Fruit fly (Drosophila melanogaster): ENCODE results near the gene CG5895.
A peak's percentile ranks its signal among the peaks of the same experiment; 100 is the strongest.

The CG5895 gene

DNA sequence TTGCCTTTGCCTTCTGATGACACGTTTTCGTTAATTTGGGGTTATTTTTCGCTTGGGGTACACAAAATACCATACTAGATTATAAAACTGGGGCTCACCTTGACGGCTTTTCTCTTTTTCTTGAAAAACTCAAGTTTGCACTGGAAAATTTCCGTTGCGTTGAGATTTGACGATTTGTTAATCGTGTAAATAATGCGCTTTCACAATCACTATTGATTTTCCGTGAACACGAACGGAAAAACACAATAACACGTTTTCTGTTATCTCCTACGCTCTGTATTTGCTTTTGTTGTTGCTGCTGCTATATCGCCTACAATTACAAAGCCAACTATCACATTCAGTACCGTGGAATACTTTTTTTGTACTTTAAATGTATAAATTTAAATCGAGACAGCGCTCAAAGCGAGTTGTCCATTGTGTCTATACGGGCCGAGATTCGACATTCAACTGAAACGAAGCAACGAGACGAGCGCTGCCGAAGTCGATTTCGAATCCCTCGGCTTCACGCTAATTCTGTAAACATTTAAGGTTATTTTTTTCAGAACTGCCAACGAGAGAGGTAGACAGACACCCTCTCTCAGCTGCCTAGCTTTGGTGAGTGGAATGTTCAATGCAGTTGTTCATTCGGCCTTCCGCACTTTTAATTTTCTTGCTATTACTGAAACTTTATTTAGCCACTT is 11.2 kb downstream of the CG5895 start (continued):
- TF ChIP-seq sd (tag; optimal IDR thresholded peaks at IDR 0.05) (peak; percentile 89), CG12659 (GFP tag; optimal IDR thresholded peaks at IDR 0.05) (no peak), B-H2 (GFP tag; optimal IDR thresholded peaks at IDR 0.05) (peak; percentile 76), tin (GFP tag; optimal IDR thresholded peaks at IDR 0.05) (no peak), sob (GFP tag; IDR thresholded peaks at IDR 0.05) (peak; percentile 67; the same call in 1 of the 2 replicates), otp (GFP tag; IDR thresholded peaks at IDR 0.05) (peak; percentile 55; the same call in 1 of the 3 replicates), CG1602 (GFP tag; optimal IDR thresholded peaks at IDR 0.05) (no peak), CG18599 (GFP tag; optimal IDR thresholded peaks at IDR 0.05) (peak; percentile 37), CG30020 (tag; optimal IDR thresholded peaks at IDR 0.05) (no peak), Dbx (GFP tag; IDR thresholded peaks at IDR 0.05) (peak; percentile 23; the same call in 2 of the 3 replicates), Trl (optimal IDR thresholded peaks at IDR 0.05) (peak in 1 of 2 experiments; percentile 66), Trl (GFP tag; optimal IDR thresholded peaks at IDR 0.05) (no peak), CG12219 (GFP tag; optimal IDR thresholded peaks at IDR 0.05) (peak; percentile 34), CG2199 (GFP tag; IDR thresholded peaks at IDR 0.05) (peak; percentile 89), CG31365 (tag; optimal IDR thresholded peaks at IDR 0.05) (peak; percentile 36), CG6854 (GFP tag; optimal IDR thresholded peaks at IDR 0.05) (peak; percentile 43), CG15269 (tag; optimal IDR thresholded peaks at IDR 0.05) (peak; percentile 7), bab2 (GFP tag; optimal IDR thresholded peaks at IDR 0.05) (no peak), sens (GFP tag) (peak; percentile 89), CG1233 (GFP tag; optimal IDR thresholded peaks at IDR 0.05) (no peak), ftz-f1 (GFP tag; optimal IDR thresholded peaks at IDR 0.05) (peak; percentile 75), gce (GFP tag; IDR thresholded peaks at IDR 0.05) (peak; percentile 66; the same call in 1 of the 3 replicates), peb (GFP tag; IDR thresholded peaks at IDR 0.05) (no peak), odd (GFP tag; optimal IDR thresholded peaks at IDR 0.05) (no peak), CG6791 (GFP tag; IDR thresholded peaks at IDR 0.05; ENCODE audit: partially characterized antibody) (0 out of 3 replicates have a peak, but pooled peaks have one; percentile 38), Six4 (GFP tag; optimal IDR thresholded peaks at IDR 0.05) (no peak), NFAT (GFP tag; IDR thresholded peaks at IDR 0.05) (peak; percentile 65), br (optimal IDR thresholded peaks at IDR 0.05) (no peak), HLH4C (GFP tag; IDR thresholded peaks at IDR 0.05; ENCODE audit: partially characterized antibody) (no peak), CG15601 (tag; optimal IDR thresholded peaks at IDR 0.05) (peak; percentile 28), rib (GFP tag; IDR thresholded peaks at IDR 0.05) (peak; percentile 66), CG14667 (GFP tag; IDR thresholded peaks at IDR 0.05) (no peak), abd-A (tag; optimal IDR thresholded peaks at IDR 0.05) (peak; percentile 85), CG1647 (GFP tag; optimal IDR thresholded peaks at IDR 0.05) (no peak), CG10321 (GFP tag; IDR thresholded peaks at IDR 0.05) (0 out of 2 replicates have a peak, but pooled peaks have one; percentile 10), tll (GFP tag; optimal IDR thresholded peaks at IDR 0.05) (no peak), HmgZ (tag; optimal IDR thresholded peaks at IDR 0.05) (peak; percentile 78), CG12071 (GFP tag; optimal IDR thresholded peaks at IDR 0.05) (peak; percentile 14), Hmx (GFP tag; optimal IDR thresholded peaks at IDR 0.05) (no peak), CrebB (tag; optimal IDR thresholded peaks at IDR 0.05) (peak; percentile 33), repo (GFP tag; optimal IDR thresholded peaks at IDR 0.05) (no peak), lilli (GFP tag; optimal IDR thresholded peaks at IDR 0.05) (peak; percentile 25), NK7.1 (GFP tag; optimal IDR thresholded peaks at IDR 0.05) (no peak), jing (GFP tag; optimal IDR thresholded peaks at IDR 0.05) (no peak), CG12391 (tag; optimal IDR thresholded peaks at IDR 0.05) (peak; percentile 6), Neu2 (GFP tag; optimal IDR thresholded peaks at IDR 0.05; ENCODE audit: borderline replicate concordance) (no peak), HHEX (GFP tag; optimal IDR thresholded peaks at IDR 0.05) (peak; percentile 7), gsb (GFP tag; IDR thresholded peaks at IDR 0.05) (no peak), MESR4 (GFP tag; optimal IDR thresholded peaks at IDR 0.05) (peak; percentile 57), Bgb (GFP tag; IDR thresholded peaks at IDR 0.05; ENCODE audit: partially characterized antibody) (0 out of 2 replicates have a peak, but pooled peaks have one; percentile 27)
